Fruit fly (Drosophila melanogaster): Measurements from ENCODE around the gene yellow-g2.

DNA sequence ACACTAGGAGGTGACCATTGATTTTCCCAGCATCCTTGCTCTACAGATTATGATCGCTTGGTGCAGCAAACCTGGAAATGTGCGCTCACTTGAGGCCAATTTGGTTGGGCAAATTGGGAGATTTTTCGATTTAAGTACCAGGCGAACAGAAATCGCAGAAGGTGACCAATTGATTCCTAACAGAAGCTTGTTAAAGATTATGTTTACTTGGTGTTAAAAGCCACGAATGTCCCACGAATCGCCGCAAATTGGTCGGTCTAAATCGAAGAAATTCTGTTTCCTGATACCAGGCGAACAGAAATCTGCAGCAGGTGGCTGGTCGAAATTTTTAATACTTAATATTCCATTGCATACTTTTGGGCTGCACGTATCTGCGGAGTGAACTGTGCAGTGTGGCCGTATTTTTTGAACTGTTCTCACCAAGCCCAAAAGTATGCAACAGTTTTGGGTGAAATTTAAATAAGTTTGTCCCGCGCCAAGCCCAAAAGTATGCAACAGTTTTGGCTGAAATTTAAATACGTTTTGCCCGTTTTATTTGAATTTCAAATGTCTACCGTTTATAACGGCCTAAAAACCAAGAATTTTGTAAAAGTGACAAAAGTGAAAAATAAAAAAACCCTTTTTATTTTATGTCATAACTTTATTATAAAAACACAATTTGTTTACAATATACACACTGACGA lies 32.4 kb upstream of the yellow-g2 start, which contains the start of gene CG32301:
- TF ChIP-seq pan (optimal IDR thresholded peaks at IDR 0.05), result no peak
- no peak for TF ChIP-seq Dll (optimal IDR thresholded peaks at IDR 0.05)
- no peak for TF ChIP-seq CG8478 (optimal IDR thresholded peaks at IDR 0.05)
- TF ChIP-seq usp (GFP tag; optimal IDR thresholded peaks at IDR 0.05), result no peak
- TF ChIP-seq psq (optimal IDR thresholded peaks at IDR 0.05), result no peak
